Worm (Caenorhabditis elegans) whole organism, mixed stage, embryonic: ENCODE measurements around the gene K07C5.2.

Source experiments
- M03D4.4 ChIP-seq: sonication (generic microtip); optimal IDR thresholded peaks from 2 replicates; lab custom pipeline; 2017; ENCODE audit warnings: mild to moderate bottlenecking, missing genetic modification characterization, missing compliant biosample characterization
- bed-3 ChIP-seq: fragments of 200-800 bp; sonication (Bioruptor generic); optimal IDR thresholded peaks from 3 replicates; lab custom pipeline; 2018; ENCODE audit warnings: mild to moderate bottlenecking, missing genetic modification characterization, moderate library complexity, missing compliant biosample characterization
- blmp-1 ChIP-seq: fragments of 150-350 bp; optimal IDR thresholded peaks from 2 replicates; lab custom pipeline; 2014; ENCODE audit warnings: missing biosample characterization, missing genetic modification characterization
- ceh-39 ChIP-seq: fragments of 150-350 bp; optimal IDR thresholded peaks from 2 replicates; lab custom pipeline; 2014; ENCODE audit warnings: missing biosample characterization, missing genetic modification characterization
- ceh-43 ChIP-seq: fragments of 200-800 bp; sonication (Bioruptor generic); optimal IDR thresholded peaks from 2 replicates; lab custom pipeline; 2018; ENCODE audit warnings: mild to moderate bottlenecking, missing genetic modification characterization, moderate library complexity, missing compliant biosample characterization
- ceh-83 ChIP-seq: fragments of 200-800 bp; sonication (Bioruptor generic); optimal IDR thresholded peaks from 2 replicates; lab custom pipeline; 2018; ENCODE audit warnings: mild to moderate bottlenecking, missing genetic modification characterization, missing compliant biosample characterization
- ces-1 ChIP-seq: fragments of 150-350 bp; optimal IDR thresholded peaks from 2 replicates; lab custom pipeline; 2014; ENCODE audit warnings: missing biosample characterization, missing genetic modification reagents, missing genetic modification characterization
- cnd-1 ChIP-seq: fragments of 200-800 bp; sonication (Bioruptor generic); optimal IDR thresholded peaks from 2 replicates; lab custom pipeline; 2018; ENCODE audit warnings: mild to moderate bottlenecking, missing genetic modification characterization, missing compliant biosample characterization
- drap-1 ChIP-seq: fragments of 200-800 bp; sonication (Bioruptor generic); optimal IDR thresholded peaks from 3 replicates; lab custom pipeline; 2018; ENCODE audit warnings: mild to moderate bottlenecking, missing genetic modification characterization, missing compliant biosample characterization
- elt-1 ChIP-seq: sonication (generic microtip); optimal IDR thresholded peaks from 2 replicates; lab custom pipeline; 2017; ENCODE audit warnings: missing genetic modification characterization, mild to moderate bottlenecking, missing compliant biosample characterization, antibody characterized with exemption, moderate library complexity, borderline replicate concordance; ENCODE audit not compliant: insufficient read depth
- elt-3 ChIP-seq: fragments of 150-350 bp; optimal IDR thresholded peaks from 2 replicates; lab custom pipeline; 2014; ENCODE audit warnings: missing biosample characterization, missing genetic modification characterization
- flh-1 ChIP-seq: fragments of 200-800 bp; sonication (Bioruptor generic); optimal IDR thresholded peaks from 2 replicates; lab custom pipeline; 2018; ENCODE audit warnings: mild to moderate bottlenecking, missing genetic modification characterization, moderate library complexity, missing compliant biosample characterization
- ham-2 ChIP-seq: fragments of 200-800 bp; sonication (Bioruptor generic); optimal IDR thresholded peaks from 2 replicates; lab custom pipeline; 2018; ENCODE audit warnings: mild to moderate bottlenecking, missing genetic modification characterization, missing compliant biosample characterization
- hlh-1 ChIP-seq: fragments of 150-350 bp; optimal IDR thresholded peaks from 2 replicates; lab custom pipeline; 2014; ENCODE audit warnings: missing biosample characterization, missing genetic modification reagents, missing genetic modification characterization
- lin-13 ChIP-seq: fragments of 150-350 bp; optimal IDR thresholded peaks from 2 replicates; lab custom pipeline; 2014; ENCODE audit warnings: missing biosample characterization, missing genetic modification characterization
- lin-32 ChIP-seq: fragments of 200-800 bp; sonication (Bioruptor generic); optimal IDR thresholded peaks from 2 replicates; lab custom pipeline; 2018; ENCODE audit warnings: mild to moderate bottlenecking, missing genetic modification characterization, missing compliant biosample characterization
- lsy-2 ChIP-seq: fragments of 150-350 bp; optimal IDR thresholded peaks from 2 replicates; lab custom pipeline; 2014; ENCODE audit warnings: missing biosample characterization, missing genetic modification characterization
- mab-5 ChIP-seq: fragments of 150-350 bp; optimal IDR thresholded peaks from 2 replicates; lab custom pipeline; 2014; ENCODE audit warnings: missing biosample characterization, missing genetic modification characterization
- mep-1 ChIP-seq: fragments of 150-350 bp; optimal IDR thresholded peaks from 2 replicates; lab custom pipeline; 2017; ENCODE audit warnings: missing biosample characterization, missing genetic modification reagents, missing genetic modification characterization, inconsistent platforms
- mls-2 ChIP-seq: sonication (generic microtip); optimal IDR thresholded peaks from 2 replicates; lab custom pipeline; 2016; ENCODE audit warnings: mild to moderate bottlenecking, missing genetic modification characterization, moderate library complexity, missing compliant biosample characterization
- nhr-12 ChIP-seq: fragments of 150-350 bp; optimal IDR thresholded peaks from 2 replicates; lab custom pipeline; 2014; ENCODE audit warnings: missing biosample characterization, missing genetic modification characterization
- nhr-2 ChIP-seq: fragments of 150-350 bp; optimal IDR thresholded peaks from 2 replicates; lab custom pipeline; 2014; ENCODE audit warnings: missing biosample characterization, missing genetic modification characterization
- nhr-237 ChIP-seq: fragments of 150-350 bp; optimal IDR thresholded peaks from 2 replicates; lab custom pipeline; 2014; ENCODE audit warnings: missing biosample characterization, missing genetic modification characterization
- nhr-28 ChIP-seq: fragments of 150-350 bp; optimal IDR thresholded peaks from 2 replicates; lab custom pipeline; 2014; ENCODE audit warnings: missing biosample characterization, missing genetic modification characterization
- nhr-76 ChIP-seq: sonication (generic microtip); optimal IDR thresholded peaks from 2 replicates; lab custom pipeline; 2017; ENCODE audit warnings: missing biosample characterization, missing genetic modification characterization
- pha-4 ChIP-seq: fragments of 150-350 bp; optimal IDR thresholded peaks from 2 replicates; lab custom pipeline; 2018; ENCODE audit warnings: missing biosample characterization, missing genetic modification reagents, missing genetic modification characterization
- sem-2 ChIP-seq: fragments of 200-800 bp; sonication (Bioruptor generic); optimal IDR thresholded peaks from 2 replicates; lab custom pipeline; 2018; ENCODE audit warnings: mild to moderate bottlenecking, missing genetic modification characterization, missing compliant biosample characterization
- snpc-4 ChIP-seq: fragments of 150-350 bp; optimal IDR thresholded peaks from 2 replicates; lab custom pipeline; 2014; ENCODE audit warnings: missing biosample characterization, missing genetic modification characterization
- sptf-1 ChIP-seq: sonication (generic microtip); optimal IDR thresholded peaks from 2 replicates; lab custom pipeline; 2017; ENCODE audit warnings: mild to moderate bottlenecking, missing genetic modification characterization, moderate library complexity, missing compliant biosample characterization
- tbx-8 ChIP-seq: fragments of 200-800 bp; sonication (Bioruptor generic); optimal IDR thresholded peaks from 2 replicates; lab custom pipeline; 2018; ENCODE audit warnings: mild to moderate bottlenecking, missing genetic modification characterization, moderate library complexity, missing compliant biosample characterization
- unc-120 ChIP-seq: sonication (generic microtip); optimal IDR thresholded peaks from 2 replicates; lab custom pipeline; 2017; ENCODE audit warnings: missing genetic modification characterization, missing compliant biosample characterization; ENCODE audit not compliant: poor library complexity, severe bottlenecking
- unc-39 ChIP-seq: fragments of 150-350 bp; optimal IDR thresholded peaks from 2 replicates; lab custom pipeline; 2014; ENCODE audit warnings: missing biosample characterization, missing genetic modification characterization
- unc-62 ChIP-seq: fragments of 150-350 bp; optimal IDR thresholded peaks from 2 replicates; lab custom pipeline; 2014; ENCODE audit warnings: missing biosample characterization, missing genetic modification reagents, missing genetic modification characterization
- zip-8 ChIP-seq: fragments of 150-350 bp; optimal IDR thresholded peaks from 2 replicates; lab custom pipeline; 2014; ENCODE audit warnings: missing biosample characterization, missing genetic modification characterization
- ztf-11 ChIP-seq: fragments of 150-350 bp; optimal IDR thresholded peaks from 2 replicates; lab custom pipeline; 2014; ENCODE audit warnings: missing biosample characterization, missing genetic modification characterization

The K07C5.2 gene

DNA sequence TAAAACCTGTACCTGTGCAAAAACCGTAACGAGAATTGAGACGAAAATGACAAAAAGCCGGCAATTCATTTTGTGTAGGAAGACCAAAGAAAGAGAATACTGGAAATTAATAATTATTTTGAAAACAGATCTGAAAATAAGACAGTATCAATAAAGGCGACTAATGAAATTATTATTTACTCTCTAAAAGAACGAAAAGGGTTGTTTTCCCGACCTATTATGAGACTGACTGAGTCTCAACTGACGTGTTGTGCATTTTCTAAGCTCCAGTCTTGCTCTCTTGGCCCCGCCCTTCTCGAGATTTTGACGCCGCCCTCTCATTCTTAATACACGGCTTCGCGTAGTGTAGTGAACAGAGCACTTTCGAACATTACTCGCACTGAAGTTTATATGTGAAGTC, 10.8 kb downstream of the K07C5.2 start, which contains the start of gene K07C5.9:
K07C5.9 (minus strand) TSS at position 101 of the 400 bp plus-strand sequence.
- no peak for TF ChIP-seq bed-3
- TF ChIP-seq ces-1 = no peak
- no peak for TF ChIP-seq ceh-83 (GFP tag; lab: Kevin White, UChicago)
- TF ChIP-seq elt-3 (tag; lab: Kevin White, UChicago) = no peak
- no peak for TF ChIP-seq ceh-43 (GFP tag; lab: Kevin White, UChicago)
- TF ChIP-seq nhr-28 (tag; lab: Kevin White, UChicago) = no peak
- TF ChIP-seq sem-2 = no peak
- TF ChIP-seq nhr-76 = no peak
- TF ChIP-seq snpc-4 (tag; lab: Kevin White, UChicago) = no peak
- TF ChIP-seq lsy-2 (tag; lab: Kevin White, UChicago) = no peak

- peak; percentile 77 for TF ChIP-seq lsy-2 (tag; lab: Kevin White, UChicago)
- no peak for TF ChIP-seq unc-120 (tag; lab: Kevin White, UChicago)
- TF ChIP-seq cnd-1 = no peak
- TF ChIP-seq lin-13 (tag; lab: Kevin White, UChicago) = peak; percentile 56
- no peak for TF ChIP-seq ztf-11 (tag; lab: Kevin White, UChicago)
- no peak for TF ChIP-seq sptf-1
- TF ChIP-seq flh-1 (GFP tag; lab: Kevin White, UChicago) = no peak
- TF ChIP-seq hlh-1 (tag; lab: Kevin White, UChicago) = peak; percentile 53
- no peak for TF ChIP-seq mab-5 (tag; lab: Kevin White, UChicago)
- peak; percentile 77 for TF ChIP-seq ces-1
- TF ChIP-seq drap-1 (GFP tag; lab: Kevin White, UChicago) = no peak
- TF ChIP-seq nhr-12 = no peak
- no peak for TF ChIP-seq unc-62 (GFP tag; lab: Kevin White, UChicago)
- TF ChIP-seq ceh-43 (GFP tag; lab: Kevin White, UChicago) = no peak
- TF ChIP-seq lin-32 (GFP tag; lab: Kevin White, UChicago) = no peak
- TF ChIP-seq nhr-237 = peak; percentile 45
- peak; percentile 49 for TF ChIP-seq pha-4
- no peak for TF ChIP-seq mls-2 (tag; lab: Kevin White, UChicago)
- TF ChIP-seq zip-8 = no peak
- TF ChIP-seq elt-3 (tag; lab: Kevin White, UChicago) = no peak
- TF ChIP-seq ceh-39 (tag; lab: Kevin White, UChicago) = peak; percentile 82
- no peak for TF ChIP-seq bed-3
- no peak for TF ChIP-seq blmp-1
- no peak for TF ChIP-seq elt-1 (tag; lab: Kevin White, UChicago)
- TF ChIP-seq tbx-8 = no peak
- TF ChIP-seq M03D4.4 = no peak
- TF ChIP-seq unc-39 (tag; lab: Kevin White, UChicago) = no peak
- no peak for TF ChIP-seq ham-2
- TF ChIP-seq mep-1 (tag; lab: Kevin White, UChicago) = peak; percentile 64
Observed at ce11 chrV:10352928-10353427, 13.7 kb downstream of the K07C5.2 start, which contains the start of gene nol-56. Gene nol-56 (minus strand): TSS chrV:10352978.

DNA sequence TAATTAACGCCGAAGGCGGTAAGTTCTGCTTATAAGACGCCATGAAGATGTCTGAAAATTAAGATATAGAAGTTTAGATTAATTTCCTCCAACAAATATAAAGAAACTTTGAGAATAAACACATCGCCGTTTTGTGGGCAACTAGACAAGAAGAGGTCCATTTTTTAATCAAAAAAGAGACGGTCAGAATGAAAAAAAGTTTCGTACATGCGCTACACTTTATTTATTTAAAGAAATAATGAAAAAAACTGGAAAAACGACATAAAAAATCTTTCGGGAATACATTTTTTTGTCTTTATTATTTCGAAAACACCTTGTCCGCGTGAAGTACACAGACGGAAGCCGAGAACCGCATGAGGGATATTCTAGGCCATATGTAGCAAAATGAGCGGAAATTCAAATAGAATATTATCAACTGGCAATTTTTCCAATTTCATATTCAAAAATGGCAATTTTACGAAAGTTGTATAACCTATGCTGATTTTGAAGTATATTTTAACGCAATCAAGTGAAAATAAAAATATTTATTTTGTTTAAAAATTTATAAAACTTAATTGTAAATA, 16.6 kb downstream of the K07C5.2 start, which contains the start of gene sluh-7:
sluh-7 (minus strand) TSS at position 51 of the 563 bp plus-strand sequence.
- no peak for TF ChIP-seq nhr-76
- TF ChIP-seq ztf-11 (tag; lab: Kevin White, UChicago) = no peak
- no peak for TF ChIP-seq M03D4.4
- TF ChIP-seq sem-2 = no peak
- peak; percentile 49 for TF ChIP-seq pha-4
- no peak for TF ChIP-seq cnd-1
- no peak for TF ChIP-seq nhr-28 (tag; lab: Kevin White, UChicago)
- no peak for TF ChIP-seq blmp-1
- TF ChIP-seq mep-1 (tag; lab: Kevin White, UChicago) = peak; percentile 22
- TF ChIP-seq nhr-2 (tag; lab: Kevin White, UChicago) = no peak
- no peak for TF ChIP-seq ceh-43 (GFP tag; lab: Kevin White, UChicago)
- TF ChIP-seq snpc-4 (tag; lab: Kevin White, UChicago) = no peak
- TF ChIP-seq sptf-1 = peak; percentile 66
- peak; percentile 29 for TF ChIP-seq lin-13 (tag; lab: Kevin White, UChicago)
- no peak for TF ChIP-seq elt-1 (tag; lab: Kevin White, UChicago)
- no peak for TF ChIP-seq unc-39 (tag; lab: Kevin White, UChicago)
- peak; percentile 42 for TF ChIP-seq ceh-39 (tag; lab: Kevin White, UChicago)
- no peak for TF ChIP-seq elt-3 (tag; lab: Kevin White, UChicago)
- TF ChIP-seq unc-62 (GFP tag; lab: Kevin White, UChicago) = no peak
- TF ChIP-seq lin-32 (GFP tag; lab: Kevin White, UChicago) = no peak
- peak; percentile 72 for TF ChIP-seq lsy-2 (tag; lab: Kevin White, UChicago)
- no peak for TF ChIP-seq tbx-8
- no peak for TF ChIP-seq bed-3
- TF ChIP-seq ham-2 = no peak
- TF ChIP-seq flh-1 (GFP tag; lab: Kevin White, UChicago) = no peak
- TF ChIP-seq nhr-12 = no peak
- TF ChIP-seq nhr-237 = peak; percentile 62
- no peak for TF ChIP-seq drap-1 (GFP tag; lab: Kevin White, UChicago)
- TF ChIP-seq mab-5 (tag; lab: Kevin White, UChicago) = no peak
- TF ChIP-seq ceh-83 (GFP tag; lab: Kevin White, UChicago) = peak; percentile 5
- peak; percentile 55 for TF ChIP-seq ces-1
- TF ChIP-seq unc-120 (tag; lab: Kevin White, UChicago) = peak; percentile 44
- TF ChIP-seq hlh-1 (tag; lab: Kevin White, UChicago) = peak; percentile 1
- no peak for TF ChIP-seq mls-2 (tag; lab: Kevin White, UChicago)
- TF ChIP-seq zip-8 = no peak
